Worm (Caenorhabditis elegans): Measurements from ENCODE around the gene F40B5.2.

ce11 chrX:8362379-8362778 lies 5.3 kb upstream of the F40B5.2 start:
- no peak for TF ChIP-seq hmg-4 (GFP tag; optimal IDR thresholded peaks at IDR 0.05)
- no peak for TF ChIP-seq flt-1 (GFP tag; IDR thresholded peaks at IDR 0.05)
- TF ChIP-seq pes-1 (GFP tag; IDR thresholded peaks at IDR 0.05), result no peak
- TF ChIP-seq sea-1 (GFP tag; conservative IDR thresholded peaks at IDR 0.05), result no peak
- TF ChIP-seq ama-1 (optimal IDR thresholded peaks at IDR 0.05), result no peak
- TF ChIP-seq hnd-1 (tag; optimal IDR thresholded peaks at IDR 0.05), result no peak
- no peak for TF ChIP-seq tbx-11 (GFP tag; IDR thresholded peaks at IDR 0.05)
- no peak for TF ChIP-seq aly-1 (tag; optimal IDR thresholded peaks at IDR 0.05)
- TF ChIP-seq ets-7 (tag; optimal IDR thresholded peaks at IDR 0.05), result no peak
- no peak for TF ChIP-seq scrt-1 (GFP tag; IDR thresholded peaks at IDR 0.05)
- no peak for TF ChIP-seq ceh-36 (tag; optimal IDR thresholded peaks at IDR 0.05)
